Worm (Caenorhabditis elegans): ENCODE data around the gene D1025.10.

The D1025.10 gene

DNA sequence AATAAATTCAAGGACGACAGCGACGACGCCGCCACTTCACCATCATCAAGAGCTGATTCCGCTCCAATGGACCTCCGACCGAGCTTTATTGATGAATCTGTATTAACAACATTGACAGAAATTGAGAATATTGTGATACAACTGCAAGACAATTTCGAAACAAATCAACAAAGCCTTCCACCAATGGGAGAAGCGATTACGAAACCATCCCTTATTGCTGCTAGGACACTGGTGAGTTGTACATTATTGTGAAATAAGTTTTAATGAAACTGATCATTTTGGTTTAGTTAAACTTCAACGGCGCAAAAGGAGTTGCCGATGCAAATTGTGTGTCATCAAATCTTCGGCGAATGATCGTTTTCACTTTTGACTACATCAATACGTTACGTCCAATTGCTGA is 42.4 kb downstream of the D1025.10 start:
- TF ChIP-seq nhr-77 (tag; optimal IDR thresholded peaks at IDR 0.05) (no peak), ceh-82 (tag; optimal IDR thresholded peaks at IDR 0.05) (peak in 1 of 3 experiments; percentile 26), blmp-1 (tag; optimal IDR thresholded peaks at IDR 0.05) (peak; percentile 72), ces-1 (GFP tag; optimal IDR thresholded peaks at IDR 0.05) (no peak), skn-1 (tag; optimal IDR thresholded peaks at IDR 0.05) (peak; percentile 36), nhr-85 (tag) (no peak), dpl-1 (GFP tag; optimal IDR thresholded peaks at IDR 0.05) (no peak), pag-3 (tag; optimal IDR thresholded peaks at IDR 0.05; ENCODE audit: borderline replicate concordance, insufficient read depth) (no peak), hpl-2 (GFP tag; optimal IDR thresholded peaks at IDR 0.05) (no peak), snpc-4 (tag; optimal IDR thresholded peaks at IDR 0.05) (no peak), rnt-1 (tag; optimal IDR thresholded peaks at IDR 0.05) (no peak), ets-5 (GFP tag; IDR thresholded peaks at IDR 0.05) (no peak)

DNA sequence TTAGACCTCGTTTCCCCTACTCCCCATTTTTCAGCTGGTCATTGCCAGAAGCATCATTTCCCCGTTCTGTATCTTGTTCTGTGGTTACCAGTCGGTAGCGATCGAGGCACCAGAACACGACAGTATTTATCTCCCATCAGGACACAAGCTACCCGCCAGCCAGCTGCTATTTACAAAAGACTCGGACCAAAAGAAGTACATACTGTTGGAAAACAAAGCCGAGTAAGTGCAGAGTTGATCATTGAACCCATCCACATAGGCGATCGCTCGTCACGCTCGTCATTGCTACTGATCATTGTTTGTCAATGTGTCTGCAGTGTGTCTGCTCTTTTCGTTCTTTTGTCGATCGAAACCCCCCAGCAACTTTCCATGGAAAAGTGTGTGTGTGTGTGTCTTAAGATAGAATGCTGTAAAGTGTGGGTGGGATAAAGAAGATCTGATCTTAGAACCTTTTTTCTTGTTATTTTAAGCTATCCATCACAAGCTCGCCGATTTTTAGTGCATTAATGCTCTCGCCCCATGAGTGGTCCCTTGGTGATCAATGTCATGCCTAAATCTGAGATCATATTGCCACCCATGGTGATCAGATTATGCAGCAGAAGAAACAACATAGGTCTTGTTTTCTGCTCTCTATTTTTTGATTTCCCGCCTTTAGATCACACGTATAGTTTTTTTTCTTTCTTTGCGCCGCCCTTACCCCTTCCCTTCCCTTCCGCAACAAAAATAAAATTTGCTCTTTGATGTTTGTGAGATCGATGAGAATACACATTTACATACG is 43.0 kb downstream of the D1025.10 start:
- TF ChIP-seq sup-37 (GFP tag; optimal IDR thresholded peaks at IDR 0.05) (no peak), Y116A8C.19 (tag; optimal IDR thresholded peaks at IDR 0.05; ENCODE audit: borderline replicate concordance) (no peak), fos-1 (tag; optimal IDR thresholded peaks at IDR 0.05) (no peak), unc-30 (tag; optimal IDR thresholded peaks at IDR 0.05) (no peak), nhr-19 (GFP tag; conservative IDR thresholded peaks at IDR 0.05) (peak; percentile 10; the same call in 1 of the 2 replicates), irx-1 (tag; optimal IDR thresholded peaks at IDR 0.05) (no peak), efl-1 (optimal IDR thresholded peaks at IDR 0.05) (no peak), efl-1 (GFP tag; optimal IDR thresholded peaks at IDR 0.05 in 1 of 2) (peak; percentile 3 to 93), ceh-8 (GFP tag; optimal IDR thresholded peaks at IDR 0.05) (no peak), grh-1 (GFP tag; IDR thresholded peaks at IDR 0.05) (0 out of 2 replicates have a peak, but pooled peaks have one; percentile 15), vab-15 (tag; optimal IDR thresholded peaks at IDR 0.05) (no peak), zag-1 (tag; optimal IDR thresholded peaks at IDR 0.05) (no peak), mab-9 (GFP tag; IDR thresholded peaks at IDR 0.05) (no peak), xbp-1 (tag; optimal IDR thresholded peaks at IDR 0.05) (no peak), fkh-4 (tag; optimal IDR thresholded peaks at IDR 0.05; ENCODE audit: borderline replicate concordance) (no peak), unc-98 (GFP tag; IDR thresholded peaks at IDR 0.05) (0 out of 2 replicates have a peak, but pooled peaks have one; percentile 20), nhr-71 (tag; optimal IDR thresholded peaks at IDR 0.05) (no peak), nhr-11 (tag; optimal IDR thresholded peaks at IDR 0.05) (no peak), pag-3 (tag; optimal IDR thresholded peaks at IDR 0.05; ENCODE audit: borderline replicate concordance, insufficient read depth) (no peak), egl-27 (tag; optimal IDR thresholded peaks at IDR 0.05) (peak in 1 of 2 experiments; percentile 5), unc-130 (tag; optimal IDR thresholded peaks at IDR 0.05) (no peak), rnt-1 (tag; optimal IDR thresholded peaks at IDR 0.05) (peak; percentile 66), mep-1 (tag; optimal IDR thresholded peaks at IDR 0.05) (no peak), zip-4 (GFP tag; optimal IDR thresholded peaks at IDR 0.05) (no peak), snpc-4 (tag; optimal IDR thresholded peaks at IDR 0.05) (no peak)

DNA sequence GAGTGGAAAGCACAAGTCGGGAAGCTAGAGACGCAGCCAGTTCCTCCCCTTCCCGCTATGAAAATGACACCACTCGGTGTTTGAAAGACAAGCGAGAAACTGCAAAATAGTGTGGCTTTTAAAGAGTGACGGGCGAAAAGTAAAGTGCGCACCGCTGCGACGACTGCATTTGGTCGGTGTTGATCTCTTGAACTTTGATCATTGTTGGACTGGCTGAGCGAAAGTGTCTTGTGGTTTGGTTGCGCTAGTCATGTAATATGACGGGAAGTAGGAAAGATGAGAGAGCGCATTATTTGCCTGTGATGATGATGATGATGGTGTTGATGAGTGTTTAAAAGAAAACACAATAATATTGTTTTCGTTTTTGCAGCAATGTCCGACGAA is 43.6 kb downstream of the D1025.10 start:
- TF ChIP-seq fos-1 (tag; optimal IDR thresholded peaks at IDR 0.05) (peak; percentile 78), egl-13 (tag; optimal IDR thresholded peaks at IDR 0.05) (peak; percentile 95), vab-15 (tag; optimal IDR thresholded peaks at IDR 0.05) (peak; percentile 0), mab-9 (GFP tag; IDR thresholded peaks at IDR 0.05) (peak; percentile 65), lin-35 (GFP tag; optimal IDR thresholded peaks at IDR 0.05) (peak; percentile 40 to 74), alr-1 (tag; optimal IDR thresholded peaks at IDR 0.05; ENCODE audit: borderline replicate concordance) (no peak), unc-130 (tag; optimal IDR thresholded peaks at IDR 0.05) (peak; percentile 85), tbx-2 (tag; optimal IDR thresholded peaks at IDR 0.05) (peak; percentile 95), nhr-20 (tag; optimal IDR thresholded peaks at IDR 0.05) (peak; percentile 98), hlh-17 (GFP tag; optimal IDR thresholded peaks at IDR 0.05; ENCODE audit: borderline replicate concordance) (no peak), sptf-1 (tag; optimal IDR thresholded peaks at IDR 0.05) (no peak), tlp-1 (tag; optimal IDR thresholded peaks at IDR 0.05) (no peak), mdl-1 (tag; optimal IDR thresholded peaks at IDR 0.05) (peak; percentile 27 to 92), grh-1 (GFP tag; IDR thresholded peaks at IDR 0.05) (peak; percentile 66), efl-1 (optimal IDR thresholded peaks at IDR 0.05) (peak; percentile 27 to 44), efl-1 (GFP tag; optimal IDR thresholded peaks at IDR 0.05 in 1 of 2) (no peak), nhr-11 (tag; optimal IDR thresholded peaks at IDR 0.05) (peak; percentile 58), pqm-1 (tag; optimal IDR thresholded peaks at IDR 0.05) (no peak), nhr-12 (tag; optimal IDR thresholded peaks at IDR 0.05) (no peak), F16B12.6 (tag; optimal IDR thresholded peaks at IDR 0.05) (no peak), lin-14 (GFP tag; optimal IDR thresholded peaks at IDR 0.05) (peak; percentile 98), blmp-1 (tag; optimal IDR thresholded peaks at IDR 0.05) (peak; percentile 99), lin-39 (tag; optimal IDR thresholded peaks at IDR 0.05) (no peak)
